Worm (Caenorhabditis elegans): ENCODE measurements around the gene cest-17.

The cest-17 gene

DNA sequence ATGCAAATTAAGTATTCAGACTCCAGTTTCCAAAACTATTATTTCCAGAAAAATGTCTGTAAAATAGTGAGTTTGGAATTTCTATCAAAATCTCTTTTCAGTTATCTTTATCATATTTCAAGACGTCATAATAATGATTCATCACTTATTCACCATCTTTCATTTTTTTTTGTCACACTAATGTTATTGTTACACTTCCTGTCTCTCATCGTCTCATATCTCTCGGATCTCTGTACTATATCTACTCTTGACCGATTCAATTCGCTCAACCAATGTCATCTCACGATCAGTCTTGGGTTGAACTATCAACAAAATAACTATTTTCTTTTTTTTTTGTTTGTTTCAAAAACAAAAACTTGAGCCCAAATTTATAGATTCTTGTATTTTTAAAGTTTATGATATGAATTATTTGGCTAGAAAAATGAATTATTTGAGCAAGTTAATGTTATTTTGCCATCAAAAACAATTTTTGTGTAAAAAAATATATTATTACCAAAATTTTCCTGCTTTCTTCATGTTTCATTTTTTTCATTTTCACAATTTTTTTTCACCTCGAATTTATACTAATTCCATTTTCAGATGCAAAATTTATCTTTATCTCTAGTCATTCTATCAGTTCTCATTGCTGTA is 1.8 kb upstream of the cest-17 start, which contains the start of gene cri-2:
Gene cri-2, plus strand, starts transcription at position 580 of the 630 bp plus-strand sequence.
- TF ChIP-seq mab-9 (GFP tag; IDR thresholded peaks at IDR 0.05) (no peak), nhr-76 (tag; optimal IDR thresholded peaks at IDR 0.05) (no peak), nhr-11 (tag; optimal IDR thresholded peaks at IDR 0.05) (no peak), aha-1 (tag; optimal IDR thresholded peaks at IDR 0.05) (no peak), elt-3 (tag; optimal IDR thresholded peaks at IDR 0.05) (no peak), mef-2 (tag; optimal IDR thresholded peaks at IDR 0.05) (no peak), nhr-71 (tag; optimal IDR thresholded peaks at IDR 0.05) (peak; percentile 36), tlp-1 (tag; optimal IDR thresholded peaks at IDR 0.05) (no peak), mep-1 (tag; optimal IDR thresholded peaks at IDR 0.05) (no peak), zip-4 (GFP tag; optimal IDR thresholded peaks at IDR 0.05) (no peak), ceh-82 (tag; optimal IDR thresholded peaks at IDR 0.05) (no peak), nhr-85 (tag) (peak; percentile 68), pax-3 (tag; optimal IDR thresholded peaks at IDR 0.05) (no peak), dsc-1 (tag; optimal IDR thresholded peaks at IDR 0.05) (no peak), ceh-88 (GFP tag; IDR thresholded peaks at IDR 0.05) (no peak), dpl-1 (GFP tag; optimal IDR thresholded peaks at IDR 0.05) (no peak), nhr-28 (tag; optimal IDR thresholded peaks at IDR 0.05) (no peak), ama-1 (optimal IDR thresholded peaks at IDR 0.05) (no peak), blmp-1 (tag; optimal IDR thresholded peaks at IDR 0.05) (peak; percentile 26), egl-13 (tag; optimal IDR thresholded peaks at IDR 0.05) (no peak), lir-3 (tag; optimal IDR thresholded peaks at IDR 0.05; ENCODE audit: poor library complexity) (peak; percentile 6), unc-130 (tag; optimal IDR thresholded peaks at IDR 0.05) (no peak), unc-30 (tag; optimal IDR thresholded peaks at IDR 0.05) (no peak), nhr-47 (tag; optimal IDR thresholded peaks at IDR 0.05) (no peak), lin-14 (GFP tag; optimal IDR thresholded peaks at IDR 0.05) (peak; percentile 68), unc-86 (tag; optimal IDR thresholded peaks at IDR 0.05) (no peak), fkh-10 (GFP tag; optimal IDR thresholded peaks at IDR 0.05) (no peak), snu-23 (GFP tag; optimal IDR thresholded peaks at IDR 0.05) (peak; percentile 23), C04F5.9 (tag; optimal IDR thresholded peaks at IDR 0.05) (no peak), lin-13 (GFP tag; optimal IDR thresholded peaks at IDR 0.05) (no peak), jun-1 (tag; optimal IDR thresholded peaks at IDR 0.05) (no peak), rnt-1 (tag; optimal IDR thresholded peaks at IDR 0.05) (peak; percentile 33)

DNA sequence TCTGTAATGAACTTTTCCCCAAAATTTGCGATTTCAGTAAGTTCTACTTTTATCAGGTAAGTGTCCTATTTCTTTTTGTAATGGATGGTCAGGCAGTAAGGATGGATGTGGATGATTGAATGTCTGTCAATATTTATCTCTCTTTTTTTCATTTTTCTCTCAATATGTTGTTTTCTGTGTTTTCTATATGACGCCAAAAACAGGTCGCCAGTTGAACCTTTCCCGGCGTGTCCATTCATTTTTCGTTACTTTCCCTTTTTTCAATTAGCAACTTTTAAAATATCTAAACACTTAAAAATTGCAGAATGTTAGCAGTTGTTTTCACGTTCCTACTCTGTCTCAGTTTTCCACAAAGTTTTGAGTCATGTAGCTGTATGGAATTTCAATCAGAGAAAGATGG is 3.8 kb downstream of the cest-17 start, which contains the start of gene timp-1:
Gene timp-1, plus strand, starts transcription at position 305 of the 400 bp plus-strand sequence.
- TF ChIP-seq blmp-1 (tag; optimal IDR thresholded peaks at IDR 0.05) = peak; percentile 93
- no peak for TF ChIP-seq C16A3.4 (tag; optimal IDR thresholded peaks at IDR 0.05)
- TF ChIP-seq elt-3 (tag; optimal IDR thresholded peaks at IDR 0.05) = peak in 1 of 6 experiments; percentile 47

- TF ChIP-seq C16A3.4 (tag; optimal IDR thresholded peaks at IDR 0.05) (no peak), lin-14 (GFP tag; optimal IDR thresholded peaks at IDR 0.05) (peak; percentile 42), nhr-19 (GFP tag; conservative IDR thresholded peaks at IDR 0.05) (no peak), nhr-90 (tag; optimal IDR thresholded peaks at IDR 0.05; ENCODE audit: poor library complexity) (no peak)
Observed at ce11 chrV:8210527-8210926, 7.4 kb downstream of the cest-17 start.

ce11 chrV:8211993-8212392 is 8.9 kb downstream of the cest-17 start:
- no peak for TF ChIP-seq lir-3 (tag; optimal IDR thresholded peaks at IDR 0.05; ENCODE audit: poor library complexity)
- peak; percentile 81 for TF ChIP-seq fkh-8 (tag; optimal IDR thresholded peaks at IDR 0.05)
- peak; percentile 78 for TF ChIP-seq nhr-47 (tag; optimal IDR thresholded peaks at IDR 0.05)
- peak; percentile 26 for TF ChIP-seq swsn-7 (tag; optimal IDR thresholded peaks at IDR 0.05)
- TF ChIP-seq lin-14 (GFP tag; optimal IDR thresholded peaks at IDR 0.05) = peak; percentile 78
- TF ChIP-seq pax-3 (tag; optimal IDR thresholded peaks at IDR 0.05) = peak; percentile 31
- TF ChIP-seq mdl-1 (tag; optimal IDR thresholded peaks at IDR 0.05) = no peak
- no peak for TF ChIP-seq blmp-1 (tag; optimal IDR thresholded peaks at IDR 0.05)
- peak; percentile 62 for TF ChIP-seq hlh-4 (tag; optimal IDR thresholded peaks at IDR 0.05)
- peak; percentile 92 for TF ChIP-seq dsc-1 (tag; optimal IDR thresholded peaks at IDR 0.05)
- no peak for TF ChIP-seq ceh-82 (tag; optimal IDR thresholded peaks at IDR 0.05)
- peak; percentile 47 for TF ChIP-seq nhr-85 (tag)
- peak; percentile 17 for TF ChIP-seq nhr-11 (tag; optimal IDR thresholded peaks at IDR 0.05)
- no peak for TF ChIP-seq skn-1 (tag; optimal IDR thresholded peaks at IDR 0.05)
- no peak for TF ChIP-seq aly-2 (tag; optimal IDR thresholded peaks at IDR 0.05)
- no peak for TF ChIP-seq ceh-63 (GFP tag; optimal IDR thresholded peaks at IDR 0.05)
- no peak for TF ChIP-seq isw-1 (GFP tag; IDR thresholded peaks at IDR 0.05)
- no peak for TF ChIP-seq sup-37 (GFP tag; optimal IDR thresholded peaks at IDR 0.05)
- TF ChIP-seq lsy-2 (tag; optimal IDR thresholded peaks at IDR 0.05) = peak; percentile 11 to 32
- no peak for TF ChIP-seq ceh-90 (tag; optimal IDR thresholded peaks at IDR 0.05)
- TF ChIP-seq dpl-1 (GFP tag; optimal IDR thresholded peaks at IDR 0.05) = no peak
- no peak for TF ChIP-seq snpc-4 (tag; optimal IDR thresholded peaks at IDR 0.05)

Measured in whole organism, L1 larva.